Fruit fly (Drosophila melanogaster) whole organism, embryonic: Measurements from ENCODE around the gene Ids.

Experiments used
- Ada2b ChIP-seq: fragments of 200-800 bp; sonication (Bioruptor generic); IDR thresholded peaks from 2 replicates; pipeline ENCODE4 v1.3.6; 2022; ENCODE audit warnings: missing biosample characterization, missing genetic modification characterization
- Antp ChIP-seq: fragments of 200-800 bp; sonication (Bioruptor generic); optimal IDR thresholded peaks from 3 replicates; lab custom pipeline; 2016; ENCODE audit warnings: missing biosample characterization, missing genetic modification characterization
- Bdp1 ChIP-seq: fragments of 200-800 bp; sonication (Bioruptor generic); optimal IDR thresholded peaks from 3 replicates; lab custom pipeline; 2016; ENCODE audit warnings: missing biosample characterization, missing genetic modification characterization
- Bgb ChIP-seq: fragments of 200-800 bp; sonication (Bioruptor generic); IDR thresholded peaks from 2 replicates; pipeline ENCODE4 v1.3.6; 2022; ENCODE audit warnings: missing biosample characterization, missing genetic modification characterization; ENCODE audit not compliant: partially characterized antibody
- CG12744 ChIP-seq: fragments of 200-800 bp; sonication (Bioruptor generic); optimal IDR thresholded peaks from 2 replicates; lab custom pipeline; 2016; ENCODE audit warnings: missing biosample characterization, missing genetic modification characterization
- CG14965 ChIP-seq: fragments of 200-800 bp; sonication (Bioruptor generic); optimal IDR thresholded peaks from 2 replicates; lab custom pipeline; 2016; ENCODE audit warnings: missing biosample characterization, missing genetic modification characterization, borderline replicate concordance
- CG17568 ChIP-seq: fragments of 200-800 bp; sonication (Bioruptor generic); optimal IDR thresholded peaks from 2 replicates; lab custom pipeline; 2018; ENCODE audit warnings: missing biosample characterization, mild to moderate bottlenecking, missing genetic modification characterization, moderate library complexity
- CG18599 ChIP-seq: fragments of 200-800 bp; sonication (Bioruptor generic); optimal IDR thresholded peaks from 3 replicates; lab custom pipeline; 2017; ENCODE audit warnings: missing biosample characterization, missing genetic modification characterization, mild to moderate bottlenecking, moderate library complexity, missing genetic modification reagents
- CG2199 ChIP-seq: fragments of 200-800 bp; sonication (Bioruptor generic); IDR thresholded peaks from 3 replicates; pipeline ENCODE4 v1.3.6; 2022; ENCODE audit warnings: missing biosample characterization, missing genetic modification characterization
- CG2202 ChIP-seq: fragments of 200-800 bp; sonication (Bioruptor generic); optimal IDR thresholded peaks from 2 replicates; lab custom pipeline; 2018; ENCODE audit warnings: missing biosample characterization, mild to moderate bottlenecking, missing genetic modification characterization
- CG3281 ChIP-seq: fragments of 200-800 bp; sonication (Bioruptor generic); optimal IDR thresholded peaks from 3 replicates; lab custom pipeline; 2017; ENCODE audit warnings: missing biosample characterization, mild to moderate bottlenecking, missing genetic modification characterization
- CG3407 ChIP-seq: fragments of 200-800 bp; sonication (Bioruptor generic); optimal IDR thresholded peaks from 2 replicates; lab custom pipeline; 2018; ENCODE audit warnings: missing biosample characterization, mild to moderate bottlenecking, missing genetic modification characterization
- CG6175 ChIP-seq: fragments of 200-800 bp; sonication (Bioruptor generic); IDR thresholded peaks from 3 replicates; pipeline ENCODE4 v1.3.6; 2022; ENCODE audit warnings: missing biosample characterization, missing genetic modification characterization
- CG6683 ChIP-seq: fragments of 200-800 bp; sonication (Bioruptor generic); optimal IDR thresholded peaks from 2 replicates; lab custom pipeline; 2017; ENCODE audit warnings: missing biosample characterization, mild to moderate bottlenecking, missing genetic modification characterization, missing genetic modification reagents
- CG6765 ChIP-seq: fragments of 200-800 bp; sonication (Bioruptor generic); optimal IDR thresholded peaks from 3 replicates; lab custom pipeline; 2017; ENCODE audit warnings: missing biosample characterization, mild to moderate bottlenecking, missing genetic modification characterization
- CG6854 ChIP-seq: fragments of 200-800 bp; sonication (Bioruptor generic); optimal IDR thresholded peaks from 3 replicates; lab custom pipeline; 2017; ENCODE audit warnings: missing biosample characterization, mild to moderate bottlenecking, missing genetic modification characterization
- CoRest ChIP-seq: fragments of 200-800 bp; sonication (Bioruptor generic); optimal IDR thresholded peaks from 3 replicates; lab custom pipeline; 2018; ENCODE audit warnings: missing biosample characterization, mild to moderate bottlenecking, missing genetic modification characterization, moderate library complexity
- Dref ChIP-seq: fragments of 200-800 bp; sonication (Bioruptor generic); IDR thresholded peaks from 2 replicates; pipeline ENCODE4 v1.3.6; 2022; ENCODE audit warnings: missing biosample characterization, missing genetic modification characterization
- Ets65A ChIP-seq: fragments of 200-800 bp; sonication (Bioruptor generic); peaks from one replicate; lab custom pipeline; 2016; ENCODE audit warnings: missing biosample characterization, missing genetic modification characterization
- Fer1 ChIP-seq: fragments of 200-800 bp; sonication (Bioruptor generic); optimal IDR thresholded peaks from 2 replicates; lab custom pipeline; 2017; ENCODE audit warnings: missing biosample characterization, mild to moderate bottlenecking, missing genetic modification characterization
- H15 ChIP-seq: fragments of 200-800 bp; sonication (Bioruptor generic); IDR thresholded peaks from 3 replicates; pipeline ENCODE4 v1.3.6; 2022; ENCODE audit warnings: missing biosample characterization, missing genetic modification characterization
- H2.0 ChIP-seq: fragments of 200-800 bp; sonication (Bioruptor generic); IDR thresholded peaks from 2 replicates; pipeline ENCODE4 v1.3.6; 2022; ENCODE audit warnings: missing biosample characterization, missing genetic modification characterization
- HHEX ChIP-seq: fragments of 200-800 bp; sonication (Bioruptor generic); optimal IDR thresholded peaks from 3 replicates; lab custom pipeline; 2017; ENCODE audit warnings: missing biosample characterization, mild to moderate bottlenecking, missing genetic modification characterization, missing genetic modification reagents
- Lhr ChIP-seq: fragments of 200-800 bp; sonication (Bioruptor generic); optimal IDR thresholded peaks from 3 replicates; lab custom pipeline; 2017; ENCODE audit warnings: mild to moderate bottlenecking, missing biosample characterization, missing genetic modification reagents, missing genetic modification characterization
- MBD-R2 ChIP-seq: fragments of 200-800 bp; sonication (Bioruptor generic); IDR thresholded peaks from 2 replicates; pipeline ENCODE4 v1.3.6; 2022; ENCODE audit warnings: missing biosample characterization, missing genetic modification characterization
- Optix ChIP-seq: fragments of 200-800 bp; sonication (Bioruptor generic); IDR thresholded peaks from 3 replicates; pipeline ENCODE4 v1.3.6; 2022; ENCODE audit warnings: missing biosample characterization, missing genetic modification characterization
- Pdp1 ChIP-seq, 2 experiments: fragments of 200-800 bp; sonication (Bioruptor generic); optimal IDR thresholded peaks; 3 replicates each; lab custom pipeline; 2016; ENCODE audit warnings: missing biosample characterization in 2 of 2, missing genetic modification characterization in 2 of 2, mild to moderate bottlenecking in 1 of 2, moderate library complexity in 1 of 2
- Poxn ChIP-seq: fragments of 200-800 bp; sonication (Bioruptor generic); IDR thresholded peaks from 2 replicates; pipeline ENCODE4 v1.3.6; 2022; ENCODE audit warnings: missing biosample characterization, missing genetic modification characterization
- Ptx1 ChIP-seq: fragments of 200-800 bp; sonication (Bioruptor generic); IDR thresholded peaks from 2 replicates; pipeline ENCODE4 v1.3.6; 2022; ENCODE audit warnings: missing biosample characterization, missing genetic modification characterization
- Ravus ChIP-seq: fragments of 200-800 bp; sonication (Bioruptor generic); IDR thresholded peaks from 2 replicates; pipeline ENCODE4 v1.3.6; 2022; ENCODE audit warnings: missing biosample characterization, missing genetic modification characterization
- Spps ChIP-seq: fragments of 200-800 bp; sonication (Bioruptor generic); optimal IDR thresholded peaks from 2 replicates; lab custom pipeline; 2018; ENCODE audit warnings: missing biosample characterization, mild to moderate bottlenecking, missing genetic modification characterization
- Sry-δ ChIP-seq: fragments of 200-800 bp; sonication (Bioruptor generic); optimal IDR thresholded peaks from 2 replicates; lab custom pipeline; 2016; ENCODE audit warnings: missing biosample characterization, missing genetic modification characterization
- Xrp1 ChIP-seq: fragments of 200-800 bp; sonication (Bioruptor generic); IDR thresholded peaks from 2 replicates; pipeline ENCODE4 v1.3.6; 2022; ENCODE audit warnings: missing biosample characterization, missing genetic modification characterization
- ato ChIP-seq: fragments of 200-800 bp; sonication (Bioruptor generic); IDR thresholded peaks from 2 replicates; pipeline ENCODE4 v1.3.6; 2022; ENCODE audit warnings: missing biosample characterization, missing genetic modification characterization; ENCODE audit not compliant: partially characterized antibody
- az2 ChIP-seq: fragments of 200-800 bp; sonication (Bioruptor generic); optimal IDR thresholded peaks from 3 replicates; lab custom pipeline; 2016; ENCODE audit warnings: missing biosample characterization, missing genetic modification characterization
- dan ChIP-seq: fragments of 200-800 bp; sonication (Bioruptor generic); IDR thresholded peaks from 2 replicates; pipeline ENCODE4 v1.3.6; 2022; ENCODE audit warnings: missing biosample characterization, missing genetic modification characterization
- dimm ChIP-seq: fragments of 200-800 bp; sonication (Bioruptor generic); IDR thresholded peaks from 2 replicates; pipeline ENCODE4 v1.3.6; 2022; ENCODE audit warnings: missing biosample characterization, missing genetic modification characterization
- fd96Cb ChIP-seq: fragments of 200-800 bp; sonication (Bioruptor generic); optimal IDR thresholded peaks from 2 replicates; lab custom pipeline; 2018; ENCODE audit warnings: missing biosample characterization, mild to moderate bottlenecking, missing genetic modification characterization, moderate library complexity
- gce ChIP-seq: fragments of 200-800 bp; sonication (Bioruptor generic); IDR thresholded peaks from 3 replicates; pipeline ENCODE4 v1.3.6; 2022; ENCODE audit warnings: missing biosample characterization, missing genetic modification characterization
- gcm ChIP-seq: fragments of 200-800 bp; sonication (Bioruptor generic); optimal IDR thresholded peaks from 2 replicates; lab custom pipeline; 2019; ENCODE audit warnings: missing biosample characterization, mild to moderate bottlenecking, missing genetic modification characterization, moderate library complexity
- h ChIP-seq: fragments of >200 bp; optimal IDR thresholded peaks from 2 replicates; lab custom pipeline; 2017
- mirr ChIP-seq: fragments of 200-800 bp; sonication (Bioruptor generic); optimal IDR thresholded peaks from 3 replicates; lab custom pipeline; 2018; ENCODE audit warnings: missing biosample characterization, mild to moderate bottlenecking, missing genetic modification characterization
- pzg ChIP-seq: fragments of 200-800 bp; sonication (Bioruptor generic); optimal IDR thresholded peaks from 3 replicates; lab custom pipeline; 2018; ENCODE audit warnings: missing biosample characterization, mild to moderate bottlenecking, missing genetic modification characterization, moderate library complexity
- row ChIP-seq: fragments of 200-800 bp; sonication (Bioruptor generic); IDR thresholded peaks from 3 replicates; pipeline ENCODE4 v1.3.6; 2022; ENCODE audit warnings: missing biosample characterization, missing genetic modification characterization
- sd ChIP-seq: fragments of 200-800 bp; sonication (Bioruptor generic); optimal IDR thresholded peaks from 3 replicates; lab custom pipeline; 2018; ENCODE audit warnings: missing biosample characterization, mild to moderate bottlenecking, missing genetic modification characterization, moderate library complexity
- sens-2 ChIP-seq: fragments of 200-800 bp; sonication (Bioruptor generic); IDR thresholded peaks from 2 replicates; pipeline ENCODE4 v1.3.6; 2022; ENCODE audit warnings: missing biosample characterization, missing genetic modification characterization
- sim ChIP-seq: fragments of 200-800 bp; sonication (Bioruptor generic); IDR thresholded peaks from 2 replicates; pipeline ENCODE4 v1.3.6; 2022; ENCODE audit warnings: missing biosample characterization, missing genetic modification characterization
- slbo ChIP-seq: fragments of 200-800 bp; sonication (Bioruptor generic); IDR thresholded peaks from 2 replicates; pipeline ENCODE4 v1.3.6; 2022; ENCODE audit warnings: missing biosample characterization, missing genetic modification characterization
- ssp ChIP-seq: fragments of 200-800 bp; sonication (Bioruptor generic); IDR thresholded peaks from 2 replicates; pipeline ENCODE4 v1.3.6; 2022; ENCODE audit warnings: missing biosample characterization, missing genetic modification characterization
- trh ChIP-seq: fragments of 200-800 bp; sonication (Bioruptor generic); optimal IDR thresholded peaks from 2 replicates; lab custom pipeline; 2016; ENCODE audit warnings: missing biosample characterization, missing genetic modification characterization

The Ids gene

DNA sequence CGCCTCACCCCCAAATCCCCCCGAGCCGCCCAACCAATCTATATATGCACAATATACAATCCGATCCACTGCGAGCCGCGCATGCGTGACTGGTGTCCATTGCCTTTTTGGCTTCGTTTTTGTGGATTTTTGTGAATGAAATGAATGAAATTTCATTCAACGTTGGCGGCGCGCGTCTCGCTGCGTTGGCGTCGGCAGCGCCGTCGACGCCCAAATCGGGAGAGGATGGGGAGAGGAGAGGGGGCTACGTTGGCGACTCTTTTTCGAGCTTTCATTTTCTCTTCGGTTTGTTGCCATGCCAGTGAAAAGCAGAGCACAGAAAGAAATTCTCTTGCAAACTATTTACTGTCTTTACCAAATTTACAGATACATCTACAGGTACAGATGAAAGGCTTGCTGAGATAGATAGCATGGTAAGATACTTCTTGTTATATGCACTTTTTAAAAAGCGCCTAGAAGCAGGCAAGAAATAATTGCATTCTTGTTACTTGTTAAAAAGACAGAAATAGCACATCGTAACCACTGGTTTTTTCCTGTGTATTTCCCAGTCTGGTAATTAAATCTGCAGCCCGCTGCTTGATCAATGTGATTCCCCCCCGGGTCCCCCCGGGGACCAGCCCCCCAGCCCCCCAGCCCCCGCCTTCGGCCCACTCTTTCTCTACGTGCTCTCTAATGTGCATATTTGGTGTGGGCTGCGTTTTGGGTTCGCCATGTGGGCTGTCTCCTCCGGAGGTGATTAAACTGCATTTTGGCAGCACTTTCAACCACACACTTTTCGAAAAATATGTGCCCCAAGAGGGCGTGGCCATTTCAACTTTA is 2.4 kb downstream of the Ids start (continued):
- TF ChIP-seq CG18599 (GFP tag; lab: Kevin White, UChicago) (peak; percentile 10), fd96Cb (tag; lab: Kevin White, UChicago) (peak; percentile 58), sim (GFP tag; lab: Robert Waterston, UW) (no peak; the same call in 1 of the 2 replicates), Antp (no peak), ssp (GFP tag; lab: Robert Waterston, UW) (peak; percentile 57), Spps (tag; lab: Kevin White, UChicago) (peak; percentile 14), CG12744 (GFP tag; lab: Kevin White, UChicago) (no peak), sens-2 (GFP tag; lab: Robert Waterston, UW) (no peak), Fer1 (no peak), Optix (peak; percentile 52; the same call in 1 of the 3 replicates), Ada2b (GFP tag; lab: Robert Waterston, UW) (no peak), CG6683 (no peak), row (GFP tag; lab: Robert Waterston, UW) (peak; percentile 60), CG14965 (GFP tag; lab: Kevin White, UChicago) (no peak), az2 (GFP tag; lab: Kevin White, UChicago) (peak; percentile 45), Lhr (GFP tag; lab: Kevin White, UChicago) (no peak), Ptx1 (GFP tag; lab: Robert Waterston, UW) (peak; percentile 60; the same call in 1 of the 2 replicates), Pdp1 (GFP tag; optimal IDR thresholded peaks at IDR 0.05; lab: Kevin White, UChicago) (peak in 1 of 2 experiments; percentile 12), CG6854 (GFP tag; lab: Kevin White, UChicago) (no peak), CG6765 (GFP tag; lab: Kevin White, UChicago) (no peak), CG6175 (no peak), CG3407 (peak; percentile 40), sd (tag; lab: Kevin White, UChicago) (peak; percentile 29), H2.0 (GFP tag; lab: Robert Waterston, UW) (0 out of 2 replicates have a peak, but pooled peaks have one; percentile 13), Poxn (no peak), dan (GFP tag; lab: Robert Waterston, UW) (no peak), mirr (GFP tag; lab: Kevin White, UChicago) (no peak), Dref (GFP tag; lab: Robert Waterston, UW) (no peak), CoRest (tag; lab: Kevin White, UChicago) (peak; percentile 54), CG2199 (GFP tag; lab: Robert Waterston, UW) (peak; percentile 25; the same call in 1 of the 3 replicates), slbo (GFP tag; lab: Robert Waterston, UW) (no peak), HHEX (GFP tag; lab: Kevin White, UChicago) (no peak), gce (GFP tag; lab: Robert Waterston, UW) (no peak), MBD-R2 (GFP tag; lab: Robert Waterston, UW) (no peak), Ets65A (peak; percentile 85), Xrp1 (GFP tag; lab: Robert Waterston, UW) (peak; percentile 54; the same call in 1 of the 2 replicates), Bgb (GFP tag; lab: Robert Waterston, UW) (no peak), Ravus (GFP tag; lab: Robert Waterston, UW) (no peak), CG2202 (tag; lab: Kevin White, UChicago) (no peak), ato (GFP tag; lab: Robert Waterston, UW) (no peak), h (lab: Kevin White, UChicago) (no peak), trh (no peak), Sry-δ (no peak), CG3281 (no peak), CG17568 (no peak), Bdp1 (GFP tag; lab: Kevin White, UChicago) (no peak), pzg (GFP tag; lab: Kevin White, UChicago) (no peak), gcm (GFP tag; lab: Kevin White, UChicago) (peak; percentile 14), dimm (GFP tag; lab: Robert Waterston, UW) (no peak), H15 (peak; percentile 38; the same call in 1 of the 3 replicates)
